Worm (Caenorhabditis elegans): Measurements from ENCODE around the gene M151.3.

- TF ChIP-seq unc-62 (GFP tag; optimal IDR thresholded peaks at IDR 0.05) (no peak), elt-3 (tag; optimal IDR thresholded peaks at IDR 0.05) (no peak), ama-1 (optimal IDR thresholded peaks at IDR 0.05) (no peak), mdl-1 (tag; optimal IDR thresholded peaks at IDR 0.05) (no peak), nhr-12 (tag; optimal IDR thresholded peaks at IDR 0.05) (no peak), lin-13 (GFP tag; optimal IDR thresholded peaks at IDR 0.05) (no peak), nhr-237 (tag; optimal IDR thresholded peaks at IDR 0.05) (no peak), lin-39 (tag; optimal IDR thresholded peaks at IDR 0.05) (no peak)
Measured at ce11 chrII:3583402-3583801, 43.6 kb upstream of the M151.3 start, which contains the start of gene srh-60.

All from whole organism, L2 larva.